Worm (Caenorhabditis elegans): ENCODE measurements around the gene sta-2.

ce11 chrV:9757884-9758283, 16.9 kb downstream of the sta-2 start, which contains the start of gene F58E6.11:
- TF ChIP-seq ceh-82 (tag; optimal IDR thresholded peaks at IDR 0.05) (no peak), skn-1 (tag; optimal IDR thresholded peaks at IDR 0.05) (no peak), ztf-11 (tag; optimal IDR thresholded peaks at IDR 0.05) (no peak), ets-5 (GFP tag; IDR thresholded peaks at IDR 0.05) (no peak), rnt-1 (tag; optimal IDR thresholded peaks at IDR 0.05) (no peak), lir-3 (tag; optimal IDR thresholded peaks at IDR 0.05; ENCODE audit: poor library complexity) (no peak), snpc-4 (tag; optimal IDR thresholded peaks at IDR 0.05) (no peak), lin-13 (GFP tag; optimal IDR thresholded peaks at IDR 0.05) (no peak), ama-1 (optimal IDR thresholded peaks at IDR 0.05) (no peak), lin-35 (GFP tag; optimal IDR thresholded peaks at IDR 0.05) (no peak), unc-86 (tag; optimal IDR thresholded peaks at IDR 0.05) (no peak)

All from whole organism, L1 larva.